Worm (Caenorhabditis elegans) whole organism, midembryonic: ENCODE data around the gene ztf-31.

ENCODE experiments used
- T22C8.4 ChIP-seq: fragments of 200-800 bp; sonication (Bioruptor generic); IDR thresholded peaks from 2 replicates; pipeline ENCODE4 v1.3.6; 2022; ENCODE audit warnings: missing genetic modification characterization, missing compliant biosample characterization
- cog-1 ChIP-seq: sonication (generic microtip); optimal IDR thresholded peaks from 2 replicates; lab custom pipeline; 2016; ENCODE audit warnings: missing genetic modification characterization, missing compliant biosample characterization
- flt-1 ChIP-seq: fragments of 200-800 bp; sonication (Bioruptor generic); IDR thresholded peaks from 2 replicates; pipeline ENCODE4 v1.3.6; 2022; ENCODE audit warnings: missing genetic modification characterization, missing compliant biosample characterization
- klf-2 ChIP-seq: fragments of 200-800 bp; sonication (Bioruptor generic); conservative IDR thresholded peaks from 2 replicates; pipeline ENCODE4 v1.3.6; 2022; ENCODE audit warnings: missing genetic modification reagents, missing genetic modification characterization, missing compliant biosample characterization
- med-1 ChIP-seq: sonication (generic microtip); optimal IDR thresholded peaks from 2 replicates; lab custom pipeline; 2017; ENCODE audit warnings: missing genetic modification characterization, mild to moderate bottlenecking, missing compliant biosample characterization, antibody characterized with exemption, missing genetic modification reagents; ENCODE audit not compliant: insufficient read depth
- ref-1 ChIP-seq: fragments of 200-800 bp; sonication (Bioruptor generic); conservative IDR thresholded peaks from 2 replicates; pipeline ENCODE4 v1.3.6; 2022; ENCODE audit warnings: missing genetic modification reagents, missing genetic modification characterization, missing compliant biosample characterization
- tab-1 ChIP-seq: fragments of 200-800 bp; sonication (Bioruptor generic); IDR thresholded peaks from 2 replicates; pipeline ENCODE4 v1.3.6; 2022; ENCODE audit warnings: missing genetic modification characterization, missing compliant biosample characterization
- ztf-23 ChIP-seq: fragments of 200-800 bp; sonication (Bioruptor generic); IDR thresholded peaks from 2 replicates; pipeline ENCODE4 v1.3.6; 2022; ENCODE audit warnings: missing genetic modification reagents, missing genetic modification characterization, missing compliant biosample characterization
- ztf-29 ChIP-seq: fragments of 200-800 bp; sonication (Bioruptor generic); IDR thresholded peaks from 2 replicates; pipeline ENCODE4 v1.3.6; 2022; ENCODE audit warnings: missing genetic modification reagents, missing genetic modification characterization, missing compliant biosample characterization

The ztf-31 gene

DNA sequence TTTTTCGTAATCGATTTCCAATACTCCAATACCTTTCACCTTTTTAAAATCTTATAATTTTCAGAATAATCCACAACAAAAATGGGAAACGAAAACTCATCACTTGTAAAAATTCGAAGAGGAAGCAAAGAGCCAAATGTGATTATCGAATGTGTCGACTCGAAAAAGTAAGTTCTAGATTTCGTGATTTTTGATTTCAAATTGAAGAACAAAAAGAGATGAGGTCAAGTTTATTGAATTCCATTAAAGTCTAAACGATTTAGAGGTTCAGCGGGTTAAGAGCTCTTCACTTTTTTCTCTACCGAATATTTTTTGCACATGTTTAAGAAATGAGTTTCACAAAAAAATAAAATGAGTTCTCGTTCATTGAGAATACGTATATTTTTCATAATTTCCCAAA, 17.8 kb downstream of the ztf-31 start, which contains the start of gene B0361.4:
TSS of gene B0361.4 (plus strand) at position 61 of the 400 bp plus-strand sequence.
- TF ChIP-seq tab-1 (GFP tag; lab: Robert Waterston, UW) (no peak), T22C8.4 (GFP tag; lab: Robert Waterston, UW) (no peak), klf-2 (no peak), ref-1 (GFP tag; lab: Robert Waterston, UW) (no peak), cog-1 (tag; lab: Kevin White, UChicago) (no peak), ztf-23 (GFP tag; lab: Robert Waterston, UW) (no peak), med-1 (GFP tag; lab: Kevin White, UChicago) (no peak), flt-1 (GFP tag; lab: Robert Waterston, UW) (no peak), ztf-29 (GFP tag; lab: Robert Waterston, UW) (no peak)

DNA sequence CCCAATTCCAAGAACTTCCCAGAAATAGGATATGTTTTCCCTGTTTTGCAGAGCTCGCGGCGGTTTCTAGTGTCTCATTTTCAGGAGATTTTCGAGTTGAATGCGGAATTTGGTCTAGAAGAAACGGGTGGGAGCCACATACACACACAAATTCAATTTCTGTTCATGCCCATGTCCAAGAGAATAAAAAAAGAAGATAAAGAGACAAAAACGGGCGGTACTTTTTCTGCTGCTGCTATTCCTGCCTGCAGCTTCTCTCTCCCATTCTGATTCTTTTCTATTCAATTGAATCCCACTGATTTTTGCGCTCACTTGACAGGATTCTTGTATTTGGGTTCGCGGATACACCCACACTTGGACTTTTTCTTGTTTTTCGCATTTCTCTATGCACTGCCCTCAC, 21.4 kb downstream of the ztf-31 start:
- TF ChIP-seq cog-1 (tag; lab: Kevin White, UChicago) (no peak), tab-1 (GFP tag; lab: Robert Waterston, UW) (no peak), med-1 (GFP tag; lab: Kevin White, UChicago) (no peak), ref-1 (GFP tag; lab: Robert Waterston, UW) (no peak), ztf-23 (GFP tag; lab: Robert Waterston, UW) (no peak), klf-2 (no peak), T22C8.4 (GFP tag; lab: Robert Waterston, UW) (no peak), ztf-29 (GFP tag; lab: Robert Waterston, UW) (no peak)

DNA sequence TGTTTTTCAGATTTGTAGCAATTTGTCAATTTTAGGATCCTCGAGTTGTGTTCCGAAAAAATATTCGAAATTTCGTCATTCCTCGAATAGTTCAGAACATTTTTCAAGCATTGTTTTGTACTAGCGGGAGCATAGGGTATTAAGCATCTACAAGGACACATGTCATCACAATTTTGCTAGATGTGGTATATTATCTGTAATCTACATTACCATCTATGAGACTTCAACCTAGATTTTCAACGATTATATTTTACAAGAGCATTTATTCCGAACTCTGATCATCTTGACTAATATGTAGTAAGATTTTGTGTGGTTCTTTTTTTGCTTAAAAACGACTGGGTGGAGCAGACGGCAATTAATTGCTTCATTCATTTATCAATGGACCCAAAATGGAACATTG, 21.9 kb downstream of the ztf-31 start:
- TF ChIP-seq ztf-23 (GFP tag; lab: Robert Waterston, UW) (no peak), T22C8.4 (GFP tag; lab: Robert Waterston, UW) (no peak)

DNA sequence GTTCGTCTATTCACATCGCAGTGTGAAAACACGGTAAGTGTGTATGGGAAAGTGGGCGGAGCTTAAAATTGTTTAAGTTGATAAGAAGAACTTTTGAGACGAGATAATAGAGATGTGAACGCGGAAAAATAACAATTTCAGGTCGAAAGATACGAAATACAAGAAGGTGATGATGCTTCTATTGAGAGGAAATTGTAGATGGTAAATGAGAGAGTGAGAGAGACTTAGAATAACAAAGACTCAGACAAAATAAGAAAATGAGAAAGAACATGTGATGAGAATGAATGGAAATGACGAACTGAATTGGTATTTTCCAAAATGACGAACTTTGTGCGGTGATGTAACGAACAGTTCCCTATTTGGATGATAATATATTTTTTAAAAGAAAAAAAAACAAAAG, 29.9 kb downstream of the ztf-31 start:
- TF ChIP-seq ztf-23 (GFP tag; lab: Robert Waterston, UW) (no peak), flt-1 (GFP tag; lab: Robert Waterston, UW) (no peak)

- TF ChIP-seq cog-1 (tag; lab: Kevin White, UChicago) (peak; percentile 15), tab-1 (GFP tag; lab: Robert Waterston, UW) (no peak), flt-1 (GFP tag; lab: Robert Waterston, UW) (0 out of 2 replicates have a peak, but pooled peaks have one; percentile 46)
These were observed 30.9 kb downstream of the ztf-31 start for ce11 chrIII:7272088-7272487.

DNA sequence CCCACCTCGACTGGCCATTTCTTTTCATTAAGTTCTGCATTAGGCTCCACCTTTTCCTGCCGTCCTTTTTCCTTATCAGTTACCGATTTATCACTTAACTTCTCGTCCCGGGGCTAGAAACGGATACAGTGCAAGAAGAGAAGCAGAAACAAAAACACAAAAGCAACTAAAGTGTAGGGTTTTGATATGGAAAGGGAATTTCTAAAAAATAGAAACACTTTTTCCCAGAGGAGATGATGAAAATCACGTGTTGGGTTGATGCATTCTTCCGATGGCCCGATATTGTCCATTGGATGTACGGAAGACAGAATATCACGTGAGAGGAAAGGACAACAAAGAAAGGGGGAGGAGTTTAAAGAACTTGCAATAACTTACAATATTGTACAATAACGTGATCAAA, 31.7 kb downstream of the ztf-31 start:
- TF ChIP-seq cog-1 (tag; lab: Kevin White, UChicago) (no peak), med-1 (GFP tag; lab: Kevin White, UChicago) (no peak), flt-1 (GFP tag; lab: Robert Waterston, UW) (no peak), ref-1 (GFP tag; lab: Robert Waterston, UW) (no peak), ztf-29 (GFP tag; lab: Robert Waterston, UW) (no peak), tab-1 (GFP tag; lab: Robert Waterston, UW) (no peak), T22C8.4 (GFP tag; lab: Robert Waterston, UW) (no peak), ztf-23 (GFP tag; lab: Robert Waterston, UW) (no peak), klf-2 (no peak)

DNA sequence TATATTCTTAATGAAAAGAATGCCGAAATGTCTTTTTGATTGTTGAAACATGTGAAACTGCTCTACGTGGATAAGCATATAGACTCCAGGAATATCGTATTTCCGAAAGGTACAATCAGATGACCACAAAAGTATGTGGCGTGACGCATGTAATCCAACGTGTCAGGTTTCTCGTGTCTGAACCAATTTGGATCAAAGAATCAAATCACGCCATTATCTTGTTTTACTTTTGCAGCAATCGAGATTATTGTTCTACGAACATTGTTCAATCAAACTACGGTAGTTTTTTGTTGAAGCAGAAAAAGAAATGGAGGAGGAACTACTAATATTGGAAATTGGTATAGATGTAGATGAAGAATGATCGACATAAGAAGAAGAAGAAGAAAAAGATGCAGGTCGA, 32.6 kb downstream of the ztf-31 start:
- no peak for TF ChIP-seq flt-1 (GFP tag; lab: Robert Waterston, UW)
- TF ChIP-seq med-1 (GFP tag; lab: Kevin White, UChicago), result no peak
- no peak for TF ChIP-seq cog-1 (tag; lab: Kevin White, UChicago)
- no peak for TF ChIP-seq tab-1 (GFP tag; lab: Robert Waterston, UW)
- TF ChIP-seq klf-2, result no peak
- no peak for TF ChIP-seq ztf-29 (GFP tag; lab: Robert Waterston, UW)
- no peak for TF ChIP-seq ztf-23 (GFP tag; lab: Robert Waterston, UW)
- TF ChIP-seq T22C8.4 (GFP tag; lab: Robert Waterston, UW), result no peak
- no peak for TF ChIP-seq ref-1 (GFP tag; lab: Robert Waterston, UW)

DNA sequence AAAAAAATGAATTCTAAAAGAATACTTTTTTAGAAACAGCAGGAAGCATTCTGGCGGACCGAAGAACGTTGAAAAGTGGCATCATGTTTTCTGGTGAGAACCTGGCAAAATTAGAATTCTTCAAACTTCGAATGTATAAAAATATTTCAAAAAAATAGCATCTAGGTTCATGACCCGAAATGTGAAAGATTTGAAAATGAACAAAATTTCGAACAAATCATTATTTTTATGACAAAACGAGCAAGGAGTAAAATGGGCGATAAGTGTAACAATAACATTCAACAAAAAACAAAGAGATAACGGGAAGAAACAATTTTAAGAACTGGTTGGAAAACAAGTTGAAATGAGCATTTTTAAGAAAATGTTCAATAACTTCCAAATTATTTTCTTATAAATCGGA, 34.1 kb downstream of the ztf-31 start, which contains the start of gene psd-1:
TSS of gene psd-1 (minus strand) at position 101 of the 400 bp plus-strand sequence.
- TF ChIP-seq T22C8.4 (GFP tag; lab: Robert Waterston, UW) (no peak), ref-1 (GFP tag; lab: Robert Waterston, UW) (no peak), flt-1 (GFP tag; lab: Robert Waterston, UW) (no peak), ztf-23 (GFP tag; lab: Robert Waterston, UW) (no peak), cog-1 (tag; lab: Kevin White, UChicago) (no peak), klf-2 (no peak)

- TF ChIP-seq ztf-29 (GFP tag; lab: Robert Waterston, UW) (no peak), flt-1 (GFP tag; lab: Robert Waterston, UW) (no peak), ref-1 (GFP tag; lab: Robert Waterston, UW) (no peak), ztf-23 (GFP tag; lab: Robert Waterston, UW) (no peak), T22C8.4 (GFP tag; lab: Robert Waterston, UW) (no peak), cog-1 (tag; lab: Kevin White, UChicago) (no peak), med-1 (GFP tag; lab: Kevin White, UChicago) (no peak), klf-2 (no peak)
These were observed 36.1 kb downstream of the ztf-31 start, which contains the start of the genes spot-1 and B0361.11 for ce11 chrIII:7277228-7277627. Gene spot-1, minus strand, starts transcription at chrIII:7277274. Gene B0361.11, plus strand, starts transcription at chrIII:7277599.

ce11 chrIII:7278491-7278890, 37.3 kb downstream of the ztf-31 start:
- TF ChIP-seq klf-2, result no peak
- no peak for TF ChIP-seq ztf-23 (GFP tag; lab: Robert Waterston, UW)
- TF ChIP-seq ztf-29 (GFP tag; lab: Robert Waterston, UW), result no peak
- TF ChIP-seq tab-1 (GFP tag; lab: Robert Waterston, UW), result no peak
